Worm (Caenorhabditis elegans) whole organism, L3 larva: ENCODE data around the gene ctsa-2.

Experiments
- ZK546.5 ChIP-seq: sonication (generic microtip); optimal IDR thresholded peaks from 2 replicates; lab custom pipeline; 2017; ENCODE audit warnings: missing biosample characterization, missing genetic modification characterization
- daf-12 ChIP-seq: fragments of 150-350 bp; optimal IDR thresholded peaks from 2 replicates; lab custom pipeline; 2014; ENCODE audit warnings: missing biosample characterization, missing genetic modification reagents, missing genetic modification characterization
- fkh-10 ChIP-seq: sonication (generic microtip); optimal IDR thresholded peaks from 2 replicates; lab custom pipeline; 2017; ENCODE audit warnings: missing biosample characterization, missing genetic modification reagents, missing genetic modification characterization
- mdl-1 ChIP-seq: fragments of 150-350 bp; optimal IDR thresholded peaks from 2 replicates; lab custom pipeline; 2014; ENCODE audit warnings: missing biosample characterization, missing genetic modification characterization
- nhr-12 ChIP-seq: fragments of 150-350 bp; optimal IDR thresholded peaks from 2 replicates; lab custom pipeline; 2014; ENCODE audit warnings: missing biosample characterization, missing genetic modification characterization
- pha-4 ChIP-seq: fragments of 150-350 bp; optimal IDR thresholded peaks from 2 replicates; lab custom pipeline; 2014; ENCODE audit warnings: missing biosample characterization, missing genetic modification reagents, missing genetic modification characterization
- tbx-2 ChIP-seq: sonication (generic microtip); optimal IDR thresholded peaks from 2 replicates; lab custom pipeline; 2016; ENCODE audit warnings: mild to moderate bottlenecking, missing genetic modification characterization, missing compliant biosample characterization
- unc-62 ChIP-seq: fragments of 150-350 bp; sonication (generic microtip); optimal IDR thresholded peaks from 4 replicates; lab custom pipeline; 2014; ENCODE audit warnings: missing biosample characterization, missing genetic modification reagents, missing genetic modification characterization

ce11 chrX:6403122-6403521, 27.3 kb downstream of the ctsa-2 start, which contains the start of gene glt-4:
- TF ChIP-seq mdl-1 (tag; lab: Kevin White, UChicago) (no peak), nhr-12 (tag; lab: Kevin White, UChicago) (no peak), tbx-2 (tag; lab: Kevin White, UChicago) (no peak), daf-12 (tag; lab: Kevin White, UChicago) (no peak), fkh-10 (no peak), pha-4 (tag; lab: Kevin White, UChicago) (no peak), unc-62 (GFP tag; lab: Kevin White, UChicago) (no peak), ZK546.5 (no peak)
